Comparison of ENCODE assay signal across 1 fruit fly cellular context in genomic region chr3L:2162623-2163022, dm6.
TF ChIP-seq lines count a peak whose summit lies in the region.

No protein-coding gene starts in this region.

TF ChIP-seq in whole organism, prepupa, 60 proteins besides CTCF, POLR2A, EP300 and RAD21 (continued from another document):
- TF ChIP-seq CG6854 (GFP tag; optimal IDR thresholded peaks at IDR 0.05; lab: Kevin White, UChicago) (no peak), CG1621 (tag; optimal IDR thresholded peaks at IDR 0.05; lab: Kevin White, UChicago) (no peak), Eip93F (GFP tag; optimal IDR thresholded peaks at IDR 0.05; lab: Kevin White, UChicago) (no peak), CG9139 (GFP tag; optimal IDR thresholded peaks at IDR 0.05; lab: Kevin White, UChicago) (no peak), CG15336 (GFP tag; IDR thresholded peaks at IDR 0.05; lab: Robert Waterston, UW) (peak; percentile 77), Sox15 (GFP tag; optimal IDR thresholded peaks at IDR 0.05; lab: Kevin White, UChicago) (no peak), svp (GFP tag; lab: Kevin White, UChicago) (no peak), cyc (GFP tag; optimal IDR thresholded peaks at IDR 0.05; lab: Kevin White, UChicago) (no peak), Lpt (GFP tag; optimal IDR thresholded peaks at IDR 0.05; lab: Kevin White, UChicago) (no peak), pdm3 (GFP tag; optimal IDR thresholded peaks at IDR 0.05; lab: Kevin White, UChicago) (no peak), CG10631 (GFP tag; optimal IDR thresholded peaks at IDR 0.05; lab: Kevin White, UChicago) (peak; percentile 35), CG16779 (tag; optimal IDR thresholded peaks at IDR 0.05; lab: Kevin White, UChicago) (peak; percentile 5), Gug (GFP tag; IDR thresholded peaks at IDR 0.05; lab: Robert Waterston, UW) (peak; percentile 64), Ets96B (tag; optimal IDR thresholded peaks at IDR 0.05; lab: Kevin White, UChicago) (peak; percentile 14), CG3032 (tag; optimal IDR thresholded peaks at IDR 0.05; lab: Kevin White, UChicago) (peak; percentile 44)
